Fruit fly (Drosophila melanogaster) whole organism, adult: Measurements from ENCODE around the gene EMC5.

Source experiments
- CG11617 ChIP-seq: fragments of 200-800 bp; sonication (Bioruptor generic); optimal IDR thresholded peaks from 2 replicates; lab custom pipeline; 2017; ENCODE audit warnings: mild to moderate bottlenecking, missing biosample characterization, missing genetic modification reagents, missing genetic modification characterization
- CG12768 ChIP-seq: fragments of 200-800 bp; sonication (Bioruptor generic); optimal IDR thresholded peaks from 2 replicates; lab custom pipeline; 2017; ENCODE audit warnings: missing biosample characterization, missing genetic modification characterization, mild to moderate bottlenecking, moderate library complexity, missing genetic modification reagents
- CG14711 ChIP-seq: fragments of 200-800 bp; sonication (Bioruptor generic); optimal IDR thresholded peaks from 2 replicates; lab custom pipeline; 2018; ENCODE audit warnings: missing biosample characterization, mild to moderate bottlenecking, missing genetic modification characterization, moderate library complexity
- CG1620 ChIP-seq: fragments of 200-800 bp; sonication (Bioruptor generic); optimal IDR thresholded peaks from 2 replicates; lab custom pipeline; 2016; ENCODE audit warnings: missing biosample characterization, missing genetic modification characterization
- CG33017 ChIP-seq: fragments of 200-800 bp; sonication (Bioruptor generic); optimal IDR thresholded peaks from 2 replicates; lab custom pipeline; 2018; ENCODE audit warnings: missing biosample characterization, mild to moderate bottlenecking, missing genetic modification characterization, moderate library complexity
- CG5204 ChIP-seq: fragments of 200-800 bp; sonication (Bioruptor generic); optimal IDR thresholded peaks from 2 replicates; lab custom pipeline; 2016; ENCODE audit warnings: missing biosample characterization, missing genetic modification characterization
- CG7045 ChIP-seq: fragments of 200-800 bp; sonication (Bioruptor generic); optimal IDR thresholded peaks from 2 replicates; lab custom pipeline; 2017; ENCODE audit warnings: missing biosample characterization, mild to moderate bottlenecking, missing genetic modification characterization
- CG7101 ChIP-seq: fragments of 200-800 bp; sonication (Bioruptor generic); optimal IDR thresholded peaks from 2 replicates; lab custom pipeline; 2018; ENCODE audit warnings: missing biosample characterization, mild to moderate bottlenecking, missing genetic modification characterization, moderate library complexity
- Clk ChIP-seq: fragments of 200-800 bp; sonication (Bioruptor generic); optimal IDR thresholded peaks from 2 replicates; lab custom pipeline; 2017; ENCODE audit warnings: missing biosample characterization, missing genetic modification characterization
- Crg-1 ChIP-seq: fragments of 200-800 bp; sonication (Bioruptor generic); optimal IDR thresholded peaks from 2 replicates; lab custom pipeline; 2016; ENCODE audit warnings: missing biosample characterization, missing genetic modification characterization
- Hr96 ChIP-seq: fragments of 200-800 bp; sonication (Bioruptor generic); optimal IDR thresholded peaks from 2 replicates; lab custom pipeline; 2016; ENCODE audit warnings: missing biosample characterization, missing genetic modification characterization
- Mnt ChIP-seq: fragments of 200-800 bp; sonication (Bioruptor generic); optimal IDR thresholded peaks from 2 replicates; lab custom pipeline; 2016; ENCODE audit warnings: missing biosample characterization, mild to moderate bottlenecking, missing genetic modification characterization
- bab1 ChIP-seq: fragments of 200-800 bp; sonication (Bioruptor generic); optimal IDR thresholded peaks from 3 replicates; lab custom pipeline; 2019; ENCODE audit warnings: missing biosample characterization, mild to moderate bottlenecking, missing genetic modification characterization, moderate library complexity
- cic ChIP-seq: fragments of 200-800 bp; sonication (Bioruptor generic); optimal IDR thresholded peaks from 2 replicates; lab custom pipeline; 2017; ENCODE audit warnings: missing biosample characterization, mild to moderate bottlenecking, missing genetic modification characterization, moderate library complexity
- cnc ChIP-seq, 2 experiments: fragments of >200 bp; optimal IDR thresholded peaks; 2 replicates each; lab custom pipeline; 2017
- kay ChIP-seq: fragments of 200-800 bp; sonication (Bioruptor generic); peaks from one replicate; lab custom pipeline; 2016; ENCODE audit warnings: missing biosample characterization, missing genetic modification characterization, borderline replicate concordance
- ovo ChIP-seq: fragments of 200-800 bp; sonication (Bioruptor generic); optimal IDR thresholded peaks from 2 replicates; lab custom pipeline; 2016; ENCODE audit warnings: missing biosample characterization, missing genetic modification characterization
- pad ChIP-seq: fragments of 200-800 bp; sonication (Bioruptor generic); optimal IDR thresholded peaks from 3 replicates; lab custom pipeline; 2017; ENCODE audit warnings: missing biosample characterization, missing genetic modification characterization, mild to moderate bottlenecking, moderate library complexity, missing genetic modification reagents
- tj ChIP-seq: fragments of 200-800 bp; sonication (Bioruptor generic); optimal IDR thresholded peaks from 3 replicates; lab custom pipeline; 2017; ENCODE audit warnings: missing biosample characterization, mild to moderate bottlenecking, missing genetic modification characterization, moderate library complexity
- toe ChIP-seq: fragments of 200-800 bp; sonication (Bioruptor generic); optimal IDR thresholded peaks from 2 replicates; lab custom pipeline; 2016; ENCODE audit warnings: missing biosample characterization, missing genetic modification characterization

EMC5 gene

dm6 chr2L:18966214-18966556 lies 21.3 kb upstream of the EMC5 start:
- peak; percentile 87 for TF ChIP-seq CG12768 (GFP tag; lab: Kevin White, UChicago)
- TF ChIP-seq cic (GFP tag; lab: Kevin White, UChicago): peak; percentile 66
- peak; percentile 49 for TF ChIP-seq tj (GFP tag; lab: Kevin White, UChicago)
- TF ChIP-seq kay (GFP tag; lab: Kevin White, UChicago): no peak
- TF ChIP-seq Hr96 (GFP tag; lab: Kevin White, UChicago): peak; percentile 45
- peak; percentile 91 for TF ChIP-seq bab1 (GFP tag; lab: Kevin White, UChicago)
- TF ChIP-seq ovo (GFP tag; lab: Kevin White, UChicago): peak; percentile 71
- TF ChIP-seq toe (GFP tag; lab: Kevin White, UChicago): peak; percentile 84
- peak; percentile 84 for TF ChIP-seq CG5204 (GFP tag; lab: Kevin White, UChicago)
- TF ChIP-seq CG14711 (tag; lab: Kevin White, UChicago): peak; percentile 89
- peak; percentile 90 for TF ChIP-seq CG7101 (tag; lab: Kevin White, UChicago)
- TF ChIP-seq cnc (optimal IDR thresholded peaks at IDR 0.05; lab: Kevin White, UChicago): no peak
- peak; percentile 74 for TF ChIP-seq CG1620 (GFP tag; lab: Kevin White, UChicago)
- TF ChIP-seq CG11617: peak; percentile 81
- peak; percentile 86 for TF ChIP-seq CG33017 (tag; lab: Kevin White, UChicago)
- TF ChIP-seq Mnt: peak; percentile 62
- peak; percentile 92 for TF ChIP-seq CG7045 (GFP tag; lab: Kevin White, UChicago)
- TF ChIP-seq Clk (GFP tag; lab: Kevin White, UChicago): peak; percentile 49
- TF ChIP-seq pad (GFP tag; lab: Kevin White, UChicago): peak; percentile 49
- peak; percentile 75 for TF ChIP-seq Crg-1 (GFP tag; lab: Kevin White, UChicago)

- TF ChIP-seq ovo (GFP tag; lab: Kevin White, UChicago): no peak
- TF ChIP-seq Hr96 (GFP tag; lab: Kevin White, UChicago): no peak
- TF ChIP-seq CG33017 (tag; lab: Kevin White, UChicago): peak; percentile 12
- no peak for TF ChIP-seq Crg-1 (GFP tag; lab: Kevin White, UChicago)
- no peak for TF ChIP-seq toe (GFP tag; lab: Kevin White, UChicago)
- TF ChIP-seq kay (GFP tag; lab: Kevin White, UChicago): peak; percentile 26
- peak; percentile 82 for TF ChIP-seq CG11617
- peak; percentile 13 for TF ChIP-seq CG5204 (GFP tag; lab: Kevin White, UChicago)
- peak; percentile 60 for TF ChIP-seq CG7045 (GFP tag; lab: Kevin White, UChicago)
- TF ChIP-seq cnc (optimal IDR thresholded peaks at IDR 0.05; lab: Kevin White, UChicago): no peak
- TF ChIP-seq bab1 (GFP tag; lab: Kevin White, UChicago): peak; percentile 92
- TF ChIP-seq Mnt: no peak
- TF ChIP-seq cic (GFP tag; lab: Kevin White, UChicago): no peak
- no peak for TF ChIP-seq CG1620 (GFP tag; lab: Kevin White, UChicago)
- no peak for TF ChIP-seq Clk (GFP tag; lab: Kevin White, UChicago)
- peak; percentile 79 for TF ChIP-seq CG14711 (tag; lab: Kevin White, UChicago)
- peak; percentile 42 for TF ChIP-seq CG12768 (GFP tag; lab: Kevin White, UChicago)
- TF ChIP-seq pad (GFP tag; lab: Kevin White, UChicago): peak; percentile 51
- TF ChIP-seq CG7101 (tag; lab: Kevin White, UChicago): peak; percentile 78
- TF ChIP-seq tj (GFP tag; lab: Kevin White, UChicago): peak; percentile 31
Measured at dm6 chr2L:18966844-18967243, 20.7 kb upstream of the EMC5 start.

dm6 chr2L:18967897-18968296 lies 19.6 kb upstream of the EMC5 start:
- TF ChIP-seq kay (GFP tag; lab: Kevin White, UChicago): no peak

- TF ChIP-seq CG7101 (tag; lab: Kevin White, UChicago): peak; percentile 55
- TF ChIP-seq CG33017 (tag; lab: Kevin White, UChicago): peak; percentile 41
- TF ChIP-seq pad (GFP tag; lab: Kevin White, UChicago): peak; percentile 44
- peak; percentile 48 for TF ChIP-seq Crg-1 (GFP tag; lab: Kevin White, UChicago)
- TF ChIP-seq cic (GFP tag; lab: Kevin White, UChicago): peak; percentile 13
- peak; percentile 53 for TF ChIP-seq CG5204 (GFP tag; lab: Kevin White, UChicago)
- TF ChIP-seq tj (GFP tag; lab: Kevin White, UChicago): peak; percentile 49
- peak; percentile 63 for TF ChIP-seq bab1 (GFP tag; lab: Kevin White, UChicago)
- no peak for TF ChIP-seq kay (GFP tag; lab: Kevin White, UChicago)
- peak; percentile 40 for TF ChIP-seq CG7045 (GFP tag; lab: Kevin White, UChicago)
- peak; percentile 71 for TF ChIP-seq Mnt
- TF ChIP-seq Hr96 (GFP tag; lab: Kevin White, UChicago): peak; percentile 67
- TF ChIP-seq CG12768 (GFP tag; lab: Kevin White, UChicago): no peak
- peak; percentile 63 for TF ChIP-seq toe (GFP tag; lab: Kevin White, UChicago)
- TF ChIP-seq ovo (GFP tag; lab: Kevin White, UChicago): no peak
- TF ChIP-seq CG11617: peak; percentile 53
- no peak for TF ChIP-seq Clk (GFP tag; lab: Kevin White, UChicago)
- TF ChIP-seq cnc (optimal IDR thresholded peaks at IDR 0.05; lab: Kevin White, UChicago): no peak
- TF ChIP-seq CG14711 (tag; lab: Kevin White, UChicago): peak; percentile 46
- peak; percentile 58 for TF ChIP-seq CG1620 (GFP tag; lab: Kevin White, UChicago)
Measured at dm6 chr2L:18968370-18969105, 19.0 kb upstream of the EMC5 start, which contains the start of the genes Nak and Tango6. Gene Nak, minus strand, starts transcription at chr2L:18968744. Gene Tango6, plus strand, starts transcription at chr2L:18969028.
